Fruit fly (Drosophila melanogaster) Kc167 (cell line): ENCODE data around the gene Enoph.

Experiments used
- Sin3A ChIP-seq: fragments of >200 bp; optimal IDR thresholded peaks from 2 replicates; lab custom pipeline; 2018; ENCODE audit warnings: missing external identifiers
- h ChIP-seq: fragments of >200 bp; optimal IDR thresholded peaks from 3 replicates; lab custom pipeline; 2018; ENCODE audit warnings: missing external identifiers
- insv ChIP-seq: fragments of >200 bp; optimal IDR thresholded peaks from 3 replicates; lab custom pipeline; 2018; ENCODE audit warnings: missing external identifiers
- psq ChIP-seq: fragments of >200 bp; optimal IDR thresholded peaks from 2 replicates; lab custom pipeline; 2017; ENCODE audit warnings: missing external identifiers

- TF ChIP-seq Sin3A: no peak
- TF ChIP-seq psq (lab: Kevin White, UChicago): no peak
- no peak for TF ChIP-seq h
- TF ChIP-seq insv (lab: Kevin White, UChicago): no peak
These were observed 8.0 kb upstream of the Enoph start for dm6 chr3R:5264251-5265098.
